Fruit fly (Drosophila melanogaster) whole organism, embryonic: ENCODE measurements around the gene CG13124.

Experiments used
- Abd-B ChIP-seq: fragments of 200-800 bp; sonication (Bioruptor generic); optimal IDR thresholded peaks from 2 replicates; lab custom pipeline; 2018; ENCODE audit warnings: missing biosample characterization, mild to moderate bottlenecking, missing genetic modification characterization, moderate library complexity
- CG10979 ChIP-seq: fragments of 200-800 bp; sonication (Bioruptor generic); optimal IDR thresholded peaks from 2 replicates; lab custom pipeline; 2018; ENCODE audit warnings: missing biosample characterization, mild to moderate bottlenecking, missing genetic modification characterization, moderate library complexity
- CG12744 ChIP-seq: fragments of 200-800 bp; sonication (Bioruptor generic); optimal IDR thresholded peaks from 2 replicates; lab custom pipeline; 2016; ENCODE audit warnings: missing biosample characterization, missing genetic modification characterization
- CG12942 ChIP-seq: fragments of 200-800 bp; sonication (Bioruptor generic); optimal IDR thresholded peaks from 3 replicates; lab custom pipeline; 2016; ENCODE audit warnings: missing biosample characterization, missing genetic modification characterization
- CG13775 ChIP-seq: fragments of 200-800 bp; sonication (Bioruptor generic); optimal IDR thresholded peaks from 3 replicates; lab custom pipeline; 2017; ENCODE audit warnings: missing biosample characterization, mild to moderate bottlenecking, missing genetic modification characterization
- CG15696 ChIP-seq: fragments of 200-800 bp; sonication (Bioruptor generic); optimal IDR thresholded peaks from 2 replicates; lab custom pipeline; 2019; ENCODE audit warnings: missing biosample characterization, mild to moderate bottlenecking, missing genetic modification characterization, moderate library complexity
- CG17328 ChIP-seq: fragments of 200-800 bp; sonication (Bioruptor generic); IDR thresholded peaks from 2 replicates; pipeline ENCODE4 v1.3.6; 2022; ENCODE audit warnings: missing biosample characterization, missing genetic modification characterization
- CG17361 ChIP-seq: fragments of 200-800 bp; sonication (Bioruptor generic); IDR thresholded peaks from 3 replicates; pipeline ENCODE4 v1.3.6; 2022; ENCODE audit warnings: missing biosample characterization, missing genetic modification characterization
- CG17829 ChIP-seq: fragments of 200-800 bp; optimal IDR thresholded peaks from 2 replicates; lab custom pipeline; 2019; ENCODE audit warnings: missing biosample characterization, mild to moderate bottlenecking, missing genetic modification characterization, moderate library complexity
- CG1832 ChIP-seq: fragments of 200-800 bp; sonication (Bioruptor generic); optimal IDR thresholded peaks from 2 replicates; lab custom pipeline; 2017; ENCODE audit warnings: missing biosample characterization, mild to moderate bottlenecking, missing genetic modification characterization, inconsistent platforms
- CG2120 ChIP-seq: fragments of 200-800 bp; sonication (Bioruptor generic); optimal IDR thresholded peaks from 3 replicates; lab custom pipeline; 2016; ENCODE audit warnings: missing biosample characterization, missing genetic modification characterization
- CG34224 ChIP-seq: fragments of 200-800 bp; sonication (Bioruptor generic); IDR thresholded peaks from 3 replicates; pipeline ENCODE4 v1.3.6; 2022; ENCODE audit warnings: missing biosample characterization, missing genetic modification characterization; ENCODE audit not compliant: partially characterized antibody
- CG42726 ChIP-seq: fragments of 200-800 bp; sonication (Bioruptor generic); IDR thresholded peaks from 2 replicates; pipeline ENCODE4 v1.3.6; 2022; ENCODE audit warnings: missing biosample characterization, missing genetic modification characterization; ENCODE audit not compliant: partially characterized antibody
- CG4854 ChIP-seq: fragments of 200-800 bp; sonication (Bioruptor generic); optimal IDR thresholded peaks from 2 replicates; lab custom pipeline; 2016; ENCODE audit warnings: missing biosample characterization, missing genetic modification characterization, inconsistent platforms
- CG6654 ChIP-seq: fragments of 200-800 bp; sonication (Bioruptor generic); optimal IDR thresholded peaks from 2 replicates; lab custom pipeline; 2017; ENCODE audit warnings: missing biosample characterization, mild to moderate bottlenecking, missing genetic modification characterization
- CG7357 ChIP-seq: fragments of 200-800 bp; sonication (Bioruptor generic); IDR thresholded peaks from 3 replicates; pipeline ENCODE4 v1.3.6; 2022; ENCODE audit warnings: missing biosample characterization, missing genetic modification characterization
- CG7839 ChIP-seq: fragments of 200-800 bp; sonication (Bioruptor generic); optimal IDR thresholded peaks from 3 replicates; lab custom pipeline; 2018; ENCODE audit warnings: missing biosample characterization, mild to moderate bottlenecking, missing genetic modification characterization, moderate library complexity
- CG8388 ChIP-seq: fragments of 200-800 bp; sonication (Bioruptor generic); optimal IDR thresholded peaks from 2 replicates; lab custom pipeline; 2019; ENCODE audit warnings: missing biosample characterization, mild to moderate bottlenecking, missing genetic modification characterization, moderate library complexity
- CG9727 ChIP-seq: fragments of 200-800 bp; sonication (Bioruptor generic); optimal IDR thresholded peaks from 3 replicates; lab custom pipeline; 2017; ENCODE audit warnings: missing biosample characterization, mild to moderate bottlenecking, missing genetic modification characterization
- CG9797 ChIP-seq: fragments of 200-800 bp; sonication (Bioruptor generic); optimal IDR thresholded peaks from 3 replicates; lab custom pipeline; 2018; ENCODE audit warnings: missing biosample characterization, mild to moderate bottlenecking, missing genetic modification characterization
- CTCF ChIP-seq: fragments of 200-800 bp; sonication (Bioruptor generic); optimal IDR thresholded peaks from 2 replicates; lab custom pipeline; 2017; ENCODE audit warnings: missing biosample characterization, mild to moderate bottlenecking, missing genetic modification characterization, moderate library complexity
- CrebB ChIP-seq: fragments of 200-800 bp; sonication (Bioruptor generic); optimal IDR thresholded peaks from 3 replicates; lab custom pipeline; 2018; ENCODE audit warnings: missing biosample characterization, mild to moderate bottlenecking, missing genetic modification characterization
- Doc2 ChIP-seq: fragments of 200-800 bp; sonication (Bioruptor generic); IDR thresholded peaks from 2 replicates; pipeline ENCODE4 v1.3.6; 2022; ENCODE audit warnings: missing biosample characterization, missing genetic modification characterization
- Dref ChIP-seq: fragments of 200-800 bp; sonication (Bioruptor generic); IDR thresholded peaks from 2 replicates; pipeline ENCODE4 v1.3.6; 2022; ENCODE audit warnings: missing biosample characterization, missing genetic modification characterization
- E2f2 ChIP-seq: fragments of 200-800 bp; sonication (Bioruptor generic); IDR thresholded peaks from 2 replicates; pipeline ENCODE4 v1.3.6; 2022; ENCODE audit warnings: missing biosample characterization, missing genetic modification characterization
- ERR ChIP-seq: fragments of 200-800 bp; sonication (Bioruptor generic); optimal IDR thresholded peaks from 2 replicates; lab custom pipeline; 2016; ENCODE audit warnings: missing biosample characterization, missing genetic modification characterization
- Eip74EF ChIP-seq, 2 experiments: fragments of 200-800 bp in 1 of 2; fragments of >200 bp in 1 of 2; sonication (Bioruptor generic) in 1 of 2; optimal IDR thresholded peaks; 2 replicates each; lab custom pipeline; 2017 to 2019; ENCODE audit warnings: missing biosample characterization in 2 of 2, missing genetic modification characterization in 2 of 2, mild to moderate bottlenecking in 1 of 2, moderate library complexity in 1 of 2
- Hr39 ChIP-seq: fragments of >200 bp; optimal IDR thresholded peaks from 2 replicates; lab custom pipeline; 2017
- NfI ChIP-seq: fragments of 200-800 bp; sonication (Bioruptor generic); optimal IDR thresholded peaks from 3 replicates; lab custom pipeline; 2018; ENCODE audit warnings: missing biosample characterization, mild to moderate bottlenecking, missing genetic modification characterization, moderate library complexity
- Scr ChIP-seq: fragments of 200-800 bp; sonication (Bioruptor generic); IDR thresholded peaks from 2 replicates; pipeline ENCODE4 v1.3.6; 2022; ENCODE audit warnings: missing biosample characterization, missing genetic modification characterization; ENCODE audit not compliant: partially characterized antibody
- Tbp ChIP-seq: fragments of >200 bp; optimal IDR thresholded peaks from 2 replicates; lab custom pipeline; 2018; ENCODE audit warnings: missing biosample characterization, missing genetic modification characterization
- ara ChIP-seq: fragments of 200-800 bp; sonication (Bioruptor generic); IDR thresholded peaks from 2 replicates; pipeline ENCODE4 v1.3.6; 2022; ENCODE audit warnings: missing biosample characterization, missing genetic modification characterization
- bsh ChIP-seq, 2 experiments: fragments of 200-800 bp; sonication (Bioruptor generic); optimal IDR thresholded peaks; 2 replicates each; lab custom pipeline; 2017 to 2018; ENCODE audit warnings: mild to moderate bottlenecking in 2 of 2, missing biosample characterization in 2 of 2, missing genetic modification characterization in 2 of 2, moderate library complexity in 1 of 2
- btn ChIP-seq: fragments of 200-800 bp; sonication (Bioruptor generic); optimal IDR thresholded peaks from 2 replicates; lab custom pipeline; 2016; ENCODE audit warnings: missing biosample characterization, missing genetic modification characterization
- ci ChIP-seq: fragments of 200-800 bp; sonication (Bioruptor generic); IDR thresholded peaks from 3 replicates; pipeline ENCODE4 v1.3.6; 2022; ENCODE audit warnings: missing biosample characterization, missing genetic modification characterization
- da ChIP-seq: fragments of 200-800 bp; sonication (Bioruptor generic); optimal IDR thresholded peaks from 2 replicates; lab custom pipeline; 2016; ENCODE audit warnings: missing biosample characterization, missing genetic modification characterization
- disco-r ChIP-seq: fragments of 200-800 bp; sonication (Bioruptor generic); optimal IDR thresholded peaks from 2 replicates; lab custom pipeline; 2016; ENCODE audit warnings: missing biosample characterization, missing genetic modification characterization
- dmrt99B ChIP-seq: fragments of 200-800 bp; sonication (Bioruptor generic); optimal IDR thresholded peaks from 2 replicates; lab custom pipeline; 2018; ENCODE audit warnings: missing biosample characterization, mild to moderate bottlenecking, missing genetic modification characterization, moderate library complexity
- dysf ChIP-seq: fragments of 200-800 bp; sonication (Bioruptor generic); IDR thresholded peaks from 3 replicates; pipeline ENCODE4 v1.3.6; 2022; ENCODE audit warnings: missing biosample characterization, missing genetic modification characterization
- ems ChIP-seq: fragments of 200-800 bp; sonication (Bioruptor generic); optimal IDR thresholded peaks from 3 replicates; lab custom pipeline; 2016; ENCODE audit warnings: missing biosample characterization, missing genetic modification characterization
- fd102C ChIP-seq: fragments of 200-800 bp; sonication (Bioruptor generic); optimal IDR thresholded peaks from 2 replicates; lab custom pipeline; 2018; ENCODE audit warnings: missing biosample characterization, mild to moderate bottlenecking, missing genetic modification characterization, moderate library complexity
- gcm2 ChIP-seq: fragments of 200-800 bp; sonication (Bioruptor generic); optimal IDR thresholded peaks from 2 replicates; lab custom pipeline; 2016; ENCODE audit warnings: missing biosample characterization, missing genetic modification characterization
- ham ChIP-seq: fragments of 200-800 bp; sonication (Bioruptor generic); IDR thresholded peaks from 2 replicates; pipeline ENCODE4 v1.3.6; 2022; ENCODE audit warnings: missing biosample characterization, missing genetic modification characterization
- lmd ChIP-seq: fragments of 200-800 bp; sonication (Bioruptor generic); IDR thresholded peaks from 2 replicates; pipeline ENCODE4 v1.3.6; 2022; ENCODE audit warnings: missing biosample characterization, missing genetic modification characterization
- org-1 ChIP-seq: fragments of 200-800 bp; sonication (Bioruptor generic); optimal IDR thresholded peaks from 2 replicates; lab custom pipeline; 2017; ENCODE audit warnings: missing biosample characterization, missing genetic modification characterization
- rib ChIP-seq: fragments of 200-800 bp; sonication (Bioruptor generic); IDR thresholded peaks from 2 replicates; pipeline ENCODE4 v1.3.6; 2022; ENCODE audit warnings: missing biosample characterization, missing genetic modification characterization
- slp2 ChIP-seq: fragments of 200-800 bp; sonication (Bioruptor generic); optimal IDR thresholded peaks from 2 replicates; lab custom pipeline; 2016; ENCODE audit warnings: missing biosample characterization, missing genetic modification characterization
- stwl ChIP-seq: fragments of 200-800 bp; sonication (Bioruptor generic); optimal IDR thresholded peaks from 3 replicates; lab custom pipeline; 2018; ENCODE audit warnings: missing biosample characterization, mild to moderate bottlenecking, missing genetic modification characterization, moderate library complexity
- unc-4 ChIP-seq: fragments of 200-800 bp; sonication (Bioruptor generic); IDR thresholded peaks from 2 replicates; pipeline ENCODE4 v1.3.6; 2022; ENCODE audit warnings: missing biosample characterization, missing genetic modification characterization; ENCODE audit not compliant: partially characterized antibody
- vnd ChIP-seq: fragments of 200-800 bp; sonication (Bioruptor generic); IDR thresholded peaks from 3 replicates; pipeline ENCODE4 v1.3.6; 2022; ENCODE audit warnings: missing biosample characterization, missing genetic modification characterization; ENCODE audit not compliant: partially characterized antibody
- zen ChIP-seq: fragments of 200-800 bp; sonication (Bioruptor generic); optimal IDR thresholded peaks from 3 replicates; lab custom pipeline; 2018; ENCODE audit warnings: missing biosample characterization, mild to moderate bottlenecking, missing genetic modification characterization, moderate library complexity
- zfh1 ChIP-seq: fragments of 200-800 bp; sonication (Bioruptor generic); IDR thresholded peaks from 3 replicates; pipeline ENCODE4 v1.3.6; 2022; ENCODE audit warnings: missing biosample characterization, missing genetic modification characterization

The CG13124 gene

DNA sequence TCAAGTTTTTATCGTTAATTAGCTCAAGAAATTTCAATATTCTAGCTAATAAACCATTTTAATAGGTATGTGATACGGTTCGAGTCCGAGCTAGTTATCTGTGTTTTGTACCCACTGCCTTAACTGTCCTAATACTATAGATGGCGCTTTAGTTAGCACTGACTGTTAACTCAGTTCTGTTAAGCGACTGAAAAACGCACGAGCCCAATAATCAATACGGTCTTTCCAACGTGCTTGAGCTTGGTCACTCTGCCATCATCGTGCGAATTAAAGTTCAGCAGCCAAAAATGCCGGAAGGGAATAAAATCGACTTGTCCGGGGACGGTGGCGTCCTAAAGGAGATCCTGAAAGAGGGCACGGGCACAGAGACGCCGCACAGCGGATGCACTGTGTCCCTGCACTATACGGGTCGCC lies 20.6 kb downstream of the CG13124 start, which contains the start of gene Fkbp59 (continued):
- TF ChIP-seq gcm2 (GFP tag; lab: Kevin White, UChicago) (no peak), Abd-B (GFP tag; lab: Kevin White, UChicago) (no peak), disco-r (GFP tag; lab: Kevin White, UChicago) (no peak), CG17328 (no peak), dmrt99B (tag; lab: Kevin White, UChicago) (no peak), CG10979 (tag; lab: Kevin White, UChicago) (no peak), CrebB (tag; lab: Kevin White, UChicago) (peak; percentile 20), ems (GFP tag; lab: Kevin White, UChicago) (no peak), dysf (GFP tag; lab: Robert Waterston, UW) (no peak), CG17361 (GFP tag; lab: Robert Waterston, UW) (no peak), CG12942 (GFP tag; lab: Kevin White, UChicago) (no peak), slp2 (no peak), ham (GFP tag; lab: Robert Waterston, UW) (no peak), CG42726 (GFP tag; lab: Robert Waterston, UW) (peak; percentile 40; the same call in 1 of the 2 replicates), fd102C (GFP tag; lab: Kevin White, UChicago) (no peak), CG2120 (no peak), Tbp (GFP tag; lab: Kevin White, UChicago) (no peak), org-1 (GFP tag; lab: Kevin White, UChicago) (no peak), da (no peak), CG13775 (GFP tag; lab: Kevin White, UChicago) (no peak), lmd (GFP tag; lab: Robert Waterston, UW) (no peak), CG15696 (no peak), CG6654 (GFP tag; lab: Kevin White, UChicago) (no peak), CTCF (GFP tag; lab: Kevin White, UChicago) (peak; percentile 95), Eip74EF (GFP tag; optimal IDR thresholded peaks at IDR 0.05; lab: Kevin White, UChicago) (no peak), ara (GFP tag; lab: Robert Waterston, UW) (no peak), ERR (GFP tag; lab: Kevin White, UChicago) (no peak), bsh (GFP tag; optimal IDR thresholded peaks at IDR 0.05; lab: Kevin White, UChicago) (no peak), CG1832 (GFP tag; lab: Kevin White, UChicago) (no peak), rib (GFP tag; lab: Robert Waterston, UW) (0 out of 2 replicates have a peak, but pooled peaks have one; percentile 47), zen (tag; lab: Kevin White, UChicago) (peak; percentile 44), ci (GFP tag; lab: Robert Waterston, UW) (no peak), CG7357 (GFP tag; lab: Robert Waterston, UW) (no peak), CG4854 (GFP tag; lab: Kevin White, UChicago) (no peak), Hr39 (no peak), E2f2 (peak; percentile 54), Dref (GFP tag; lab: Robert Waterston, UW) (peak; percentile 40; the same call in 1 of the 2 replicates), btn (no peak), CG17829 (peak; percentile 9), NfI (GFP tag; lab: Kevin White, UChicago) (no peak), unc-4 (GFP tag; lab: Robert Waterston, UW) (peak; percentile 60), CG9727 (GFP tag; lab: Kevin White, UChicago) (no peak), Scr (peak; percentile 76), zfh1 (GFP tag; lab: Robert Waterston, UW) (peak; percentile 14; the same call in 1 of the 3 replicates), CG34224 (GFP tag; lab: Robert Waterston, UW) (peak; percentile 21; the same call in 1 of the 3 replicates), CG7839 (tag; lab: Kevin White, UChicago) (peak; percentile 15), Doc2 (GFP tag; lab: Robert Waterston, UW) (no peak), vnd (GFP tag; lab: Robert Waterston, UW) (peak; percentile 88), CG8388 (GFP tag; lab: Kevin White, UChicago) (no peak), stwl (tag; lab: Kevin White, UChicago) (peak; percentile 73), CG9797 (GFP tag; lab: Kevin White, UChicago) (peak; percentile 63), CG12744 (no peak)
